Fruit fly (Drosophila melanogaster): ENCODE measurements around the gene CG33127.

dm6 chr2L:299038-299437 lies 22.9 kb upstream of the CG33127 start:
- TF ChIP-seq CG33017 (tag; optimal IDR thresholded peaks at IDR 0.05) = no peak
- TF ChIP-seq kay (GFP tag; ENCODE audit: borderline replicate concordance) = no peak
- no peak for TF ChIP-seq Mnt (GFP tag; optimal IDR thresholded peaks at IDR 0.05)
- no peak for TF ChIP-seq bab1 (GFP tag; optimal IDR thresholded peaks at IDR 0.05)
- TF ChIP-seq cnc (optimal IDR thresholded peaks at IDR 0.05) = no peak
- TF ChIP-seq pad (GFP tag; optimal IDR thresholded peaks at IDR 0.05) = no peak
- TF ChIP-seq tj (GFP tag; optimal IDR thresholded peaks at IDR 0.05) = no peak
- no peak for TF ChIP-seq CG11617 (GFP tag; optimal IDR thresholded peaks at IDR 0.05)
- TF ChIP-seq Crg-1 (GFP tag; optimal IDR thresholded peaks at IDR 0.05) = no peak
